Worm (Caenorhabditis elegans) whole organism, late embryonic: ENCODE results near the gene T28A11.25.

Experiments
- Y22D7AL.16 ChIP-seq: sonication (generic microtip); optimal IDR thresholded peaks from 2 replicates; lab custom pipeline; 2016; ENCODE audit warnings: missing genetic modification characterization, missing compliant biosample characterization
- ama-1 ChIP-seq: fragments of 150-350 bp; optimal IDR thresholded peaks from 2 replicates; lab custom pipeline; 2014
- ceh-9 ChIP-seq: sonication (generic microtip); optimal IDR thresholded peaks from 2 replicates; lab custom pipeline; 2016; ENCODE audit warnings: mild to moderate bottlenecking, missing genetic modification characterization, inconsistent platforms, missing compliant biosample characterization
- che-1 ChIP-seq: sonication (generic microtip); optimal IDR thresholded peaks from 2 replicates; lab custom pipeline; 2016; ENCODE audit warnings: mild to moderate bottlenecking, missing genetic modification characterization, missing compliant biosample characterization
- dve-1 ChIP-seq: sonication (generic microtip); optimal IDR thresholded peaks from 2 replicates; lab custom pipeline; 2017; ENCODE audit warnings: antibody characterized with exemption, mild to moderate bottlenecking, missing genetic modification characterization, missing compliant biosample characterization
- lim-6 ChIP-seq: sonication (generic microtip); optimal IDR thresholded peaks from 2 replicates; lab custom pipeline; 2016; ENCODE audit warnings: missing genetic modification characterization, missing compliant biosample characterization
- nhr-11 ChIP-seq: fragments of 150-350 bp; optimal IDR thresholded peaks from 2 replicates; lab custom pipeline; 2014; ENCODE audit warnings: missing biosample characterization, missing genetic modification characterization
- pha-4 ChIP-seq: fragments of 150-350 bp; optimal IDR thresholded peaks from 2 replicates; lab custom pipeline; 2018; ENCODE audit warnings: missing biosample characterization, missing genetic modification reagents, missing genetic modification characterization
- pqm-1 ChIP-seq: sonication (generic microtip); optimal IDR thresholded peaks from 2 replicates; lab custom pipeline; 2016; ENCODE audit warnings: missing genetic modification characterization, missing compliant biosample characterization
- ref-2 ChIP-seq: sonication (generic microtip); optimal IDR thresholded peaks from 2 replicates; lab custom pipeline; 2016; ENCODE audit warnings: missing genetic modification characterization, missing compliant biosample characterization
- sox-2 ChIP-seq: fragments of 200-800 bp; sonication (Bioruptor generic); IDR thresholded peaks from 2 replicates; pipeline ENCODE4 v1.3.6; 2022; ENCODE audit warnings: missing genetic modification reagents, missing genetic modification characterization, missing compliant biosample characterization
- tbx-2 ChIP-seq: sonication (generic microtip); optimal IDR thresholded peaks from 2 replicates; lab custom pipeline; 2016; ENCODE audit warnings: missing genetic modification characterization, missing compliant biosample characterization

ce11 chrV:3308169-3308568 lies 26.5 kb downstream of the T28A11.25 start, which contains the start of gene srbc-3:
- no peak for TF ChIP-seq ref-2 (tag; lab: Kevin White, UChicago)
- TF ChIP-seq che-1 (tag; lab: Kevin White, UChicago): no peak
- TF ChIP-seq dve-1 (tag; lab: Kevin White, UChicago): no peak
- no peak for TF ChIP-seq sox-2 (GFP tag; lab: Robert Waterston, UW)
- TF ChIP-seq lim-6 (tag; lab: Kevin White, UChicago): no peak
- TF ChIP-seq ama-1 (lab: Kevin White, UChicago): no peak
- no peak for TF ChIP-seq ceh-9 (tag; lab: Kevin White, UChicago)
- TF ChIP-seq Y22D7AL.16 (tag; lab: Kevin White, UChicago): no peak
- no peak for TF ChIP-seq pqm-1 (tag; lab: Kevin White, UChicago)
- no peak for TF ChIP-seq pha-4 (tag; lab: Kevin White, UChicago)
- TF ChIP-seq tbx-2 (tag; lab: Kevin White, UChicago): no peak
- TF ChIP-seq nhr-11 (tag; lab: Kevin White, UChicago): no peak
